Worm (Caenorhabditis elegans) whole organism, early embryonic: ENCODE measurements around the gene xpf-1.

Experiments
- aly-1 ChIP-seq: sonication (generic microtip); optimal IDR thresholded peaks from 2 replicates; lab custom pipeline; 2016; ENCODE audit warnings: missing genetic modification characterization, missing compliant biosample characterization
- ama-1 ChIP-seq: fragments of 150-350 bp; optimal IDR thresholded peaks from 2 replicates; lab custom pipeline; 2014
- ceh-13 ChIP-seq: fragments of 200-800 bp; sonication (Bioruptor generic); optimal IDR thresholded peaks from 2 replicates; lab custom pipeline; 2018; ENCODE audit warnings: mild to moderate bottlenecking, missing genetic modification characterization, missing compliant biosample characterization
- ets-7 ChIP-seq: sonication (generic microtip); optimal IDR thresholded peaks from 2 replicates; lab custom pipeline; 2016; ENCODE audit warnings: missing genotype, missing genetic modification characterization, missing compliant biosample characterization
- hmbx-1 ChIP-seq: sonication (generic microtip); optimal IDR thresholded peaks from 2 replicates; lab custom pipeline; 2016; ENCODE audit warnings: mild to moderate bottlenecking, missing genetic modification characterization, missing compliant biosample characterization
- hmg-4 ChIP-seq: fragments of 200-800 bp; sonication (Bioruptor generic); optimal IDR thresholded peaks from 2 replicates; lab custom pipeline; 2018; ENCODE audit warnings: mild to moderate bottlenecking, missing genetic modification characterization, missing compliant biosample characterization
- hnd-1 ChIP-seq: sonication (generic microtip); optimal IDR thresholded peaks from 2 replicates; lab custom pipeline; 2016; ENCODE audit warnings: missing genetic modification characterization, missing compliant biosample characterization
- tbx-11 ChIP-seq: fragments of 200-800 bp; sonication (Bioruptor generic); IDR thresholded peaks from 2 replicates; pipeline ENCODE4 v1.3.6; 2022; ENCODE audit warnings: missing genetic modification characterization, missing compliant biosample characterization
- tbx-37 ChIP-seq: fragments of 200-800 bp; sonication (Bioruptor generic); conservative IDR thresholded peaks from 2 replicates; pipeline ENCODE4 v1.3.6; 2022; ENCODE audit warnings: missing genetic modification reagents, missing genetic modification characterization, missing compliant biosample characterization

DNA sequence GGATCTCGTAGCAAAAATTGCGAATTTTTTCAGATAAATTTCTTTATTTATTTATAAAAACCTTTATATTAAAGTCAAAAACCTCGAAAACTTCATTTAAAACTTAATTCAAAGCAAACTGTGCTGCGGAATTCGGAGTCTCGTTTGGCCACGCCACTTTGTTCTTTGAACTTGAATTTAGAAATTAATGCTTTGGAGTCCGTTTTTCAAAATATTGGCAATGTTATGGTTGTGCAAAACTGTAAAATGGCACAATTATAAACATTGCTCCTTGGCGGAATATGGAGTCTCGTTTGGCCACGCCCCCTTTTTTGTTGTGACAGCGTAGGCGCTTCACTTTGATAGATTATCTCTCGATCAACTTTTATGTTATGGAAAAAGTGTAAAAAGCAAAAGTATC, 23.6 kb downstream of the xpf-1 start:
- TF ChIP-seq ama-1 (lab: Kevin White, UChicago) = no peak
- TF ChIP-seq hmg-4 (GFP tag; lab: Kevin White, UChicago) = no peak
- TF ChIP-seq ets-7 (tag; lab: Kevin White, UChicago) = no peak
- no peak for TF ChIP-seq hmbx-1 (tag; lab: Kevin White, UChicago)
- TF ChIP-seq tbx-37 (GFP tag; lab: Robert Waterston, UW) = no peak
- TF ChIP-seq tbx-11 = no peak
- no peak for TF ChIP-seq ceh-13 (GFP tag; lab: Kevin White, UChicago)
- TF ChIP-seq aly-1 (tag; lab: Kevin White, UChicago) = no peak
- no peak for TF ChIP-seq hnd-1
